Fruit fly (Drosophila melanogaster): Measurements from ENCODE around the gene CG13887.

The CG13887 gene

dm6 chr3L:857063-858015, 19.7 kb downstream of the CG13887 start, which contains the start of gene dpr20 (continued):
- TF ChIP-seq NC2α (GFP tag; optimal IDR thresholded peaks at IDR 0.05) (no peak), CG10979 (tag; optimal IDR thresholded peaks at IDR 0.05) (peak; percentile 38), Bdp1 (GFP tag; optimal IDR thresholded peaks at IDR 0.05) (peak; percentile 45), sd (tag; optimal IDR thresholded peaks at IDR 0.05) (peak; percentile 13), CG31365 (tag; optimal IDR thresholded peaks at IDR 0.05) (peak; percentile 93), schlank (tag; optimal IDR thresholded peaks at IDR 0.05) (peak; percentile 76), CG17912 (GFP tag; optimal IDR thresholded peaks at IDR 0.05) (peak; percentile 8), CG8944 (GFP tag; optimal IDR thresholded peaks at IDR 0.05) (peak; percentile 56), ro (GFP tag; IDR thresholded peaks at IDR 0.05) (peak; percentile 77), BtbVII (GFP tag; optimal IDR thresholded peaks at IDR 0.05) (peak; percentile 74), ssp (GFP tag; IDR thresholded peaks at IDR 0.05) (peak; percentile 64), Bgb (GFP tag; IDR thresholded peaks at IDR 0.05; ENCODE audit: partially characterized antibody) (no peak), Doc2 (GFP tag; IDR thresholded peaks at IDR 0.05) (no peak), CG16815 (GFP tag; optimal IDR thresholded peaks at IDR 0.05) (peak; percentile 64), B-H2 (GFP tag; optimal IDR thresholded peaks at IDR 0.05) (peak; percentile 92), Dip2 (GFP tag; IDR thresholded peaks at IDR 0.05) (no peak), Atf-2 (GFP tag; optimal IDR thresholded peaks at IDR 0.05) (peak; percentile 39), CG43689 (GFP tag; IDR thresholded peaks at IDR 0.05) (peak; percentile 80), crol (GFP tag; IDR thresholded peaks at IDR 0.05) (0 out of 2 replicates have a peak, but pooled peaks have one; percentile 39), PHDP (tag; optimal IDR thresholded peaks at IDR 0.05) (peak; percentile 80), CG16813 (GFP tag; IDR thresholded peaks at IDR 0.05; ENCODE audit: partially characterized antibody) (no peak), CG30020 (tag; optimal IDR thresholded peaks at IDR 0.05) (no peak), pan (optimal IDR thresholded peaks at IDR 0.05) (no peak), pan (GFP tag; optimal IDR thresholded peaks at IDR 0.05 in 1 of 2, IDR thresholded peaks at IDR 0.05 in 1 of 2) (peak in 1 of 2 experiments; percentile 93), repo (GFP tag; optimal IDR thresholded peaks at IDR 0.05) (peak; percentile 34), CG9932 (GFP tag; IDR thresholded peaks at IDR 0.05) (peak; percentile 90), nau (GFP tag; optimal IDR thresholded peaks at IDR 0.05) (no peak), luna (GFP tag; optimal IDR thresholded peaks at IDR 0.05) (peak; percentile 16), CG5953 (GFP tag; IDR thresholded peaks at IDR 0.05) (peak; percentile 84), wek (GFP tag; optimal IDR thresholded peaks at IDR 0.05) (peak; percentile 40), chn (GFP tag; optimal IDR thresholded peaks at IDR 0.05) (peak; percentile 67), CG13296 (GFP tag; optimal IDR thresholded peaks at IDR 0.05) (peak; percentile 70), en (GFP tag; optimal IDR thresholded peaks at IDR 0.05) (peak; percentile 3), CG6689 (GFP tag; IDR thresholded peaks at IDR 0.05) (peak; percentile 73), Gug (GFP tag; IDR thresholded peaks at IDR 0.05) (peak; percentile 93), Dek (tag; optimal IDR thresholded peaks at IDR 0.05) (peak; percentile 76), sim (GFP tag; IDR thresholded peaks at IDR 0.05) (peak; percentile 10; the same call in 1 of the 2 replicates), HLH3B (GFP tag; IDR thresholded peaks at IDR 0.05) (peak; percentile 88), CG14441 (GFP tag; IDR thresholded peaks at IDR 0.05) (peak; percentile 87), vvl (GFP tag; IDR thresholded peaks at IDR 0.05) (peak; percentile 95), Blimp-1 (GFP tag; optimal IDR thresholded peaks at IDR 0.05) (peak; percentile 38), TFAM (GFP tag; optimal IDR thresholded peaks at IDR 0.05) (no peak), da (GFP tag; optimal IDR thresholded peaks at IDR 0.05) (no peak), fu2 (GFP tag; optimal IDR thresholded peaks at IDR 0.05) (peak; percentile 69), fd96Cb (tag; optimal IDR thresholded peaks at IDR 0.05) (peak; percentile 65), CG6813 (GFP tag; optimal IDR thresholded peaks at IDR 0.05) (peak; percentile 46), CG13624 (GFP tag; optimal IDR thresholded peaks at IDR 0.05) (peak; percentile 76), Med (GFP tag) (peak; percentile 98), CG12219 (GFP tag; optimal IDR thresholded peaks at IDR 0.05) (peak; percentile 73)
